Worm (Caenorhabditis elegans): ENCODE data around the gene nhr-119.

ce11 chrII:2787031-2787512, 13.3 kb downstream of the nhr-119 start, which contains the start of the genes F08D12.12 and srpa-72:
- TF ChIP-seq tab-1 (GFP tag; IDR thresholded peaks at IDR 0.05), result no peak
- no peak for TF ChIP-seq ref-1 (GFP tag; conservative IDR thresholded peaks at IDR 0.05)
- no peak for TF ChIP-seq flt-1 (GFP tag; IDR thresholded peaks at IDR 0.05)
- no peak for TF ChIP-seq T22C8.4 (GFP tag; IDR thresholded peaks at IDR 0.05)
- no peak; the same call in 1 of the 2 replicates for TF ChIP-seq ztf-29 (GFP tag; IDR thresholded peaks at IDR 0.05)
- TF ChIP-seq ztf-23 (GFP tag; IDR thresholded peaks at IDR 0.05), result no peak
